Fruit fly (Drosophila melanogaster) whole organism, embryonic: ENCODE data around the gene KdelR.

Experiments
- Ada2b ChIP-seq: fragments of 200-800 bp; sonication (Bioruptor generic); IDR thresholded peaks from 2 replicates; pipeline ENCODE4 v1.3.6; 2022; ENCODE audit warnings: missing biosample characterization, missing genetic modification characterization
- Atf3 ChIP-seq: fragments of 200-800 bp; sonication (Bioruptor generic); optimal IDR thresholded peaks from 3 replicates; lab custom pipeline; 2016; ENCODE audit warnings: missing biosample characterization, missing genetic modification characterization
- Atf6 ChIP-seq: fragments of 200-800 bp; sonication (Bioruptor generic); IDR thresholded peaks from 2 replicates; pipeline ENCODE4 v1.3.6; 2022; ENCODE audit warnings: missing biosample characterization, missing genetic modification characterization
- CG11560 ChIP-seq: fragments of 200-800 bp; sonication (Bioruptor generic); IDR thresholded peaks from 3 replicates; pipeline ENCODE4 v1.3.6; 2022; ENCODE audit warnings: missing biosample characterization, missing genetic modification characterization
- CG12659 ChIP-seq: fragments of 200-800 bp; sonication (Bioruptor generic); optimal IDR thresholded peaks from 3 replicates; lab custom pipeline; 2017; ENCODE audit warnings: mild to moderate bottlenecking, missing biosample characterization, missing genetic modification reagents, missing genetic modification characterization
- CG15011 ChIP-seq: fragments of 200-800 bp; sonication (Bioruptor generic); optimal IDR thresholded peaks from 3 replicates; lab custom pipeline; 2018; ENCODE audit warnings: missing biosample characterization, mild to moderate bottlenecking, missing genetic modification characterization
- CG1529 ChIP-seq: fragments of 200-800 bp; sonication (Bioruptor generic); optimal IDR thresholded peaks from 3 replicates; lab custom pipeline; 2018; ENCODE audit warnings: missing biosample characterization, missing genetic modification characterization
- CG18764 ChIP-seq: fragments of 200-800 bp; sonication (Bioruptor generic); optimal IDR thresholded peaks from 3 replicates; lab custom pipeline; 2016; ENCODE audit warnings: missing biosample characterization, missing genetic modification characterization
- CG34422 ChIP-seq: fragments of 200-800 bp; sonication (Bioruptor generic); IDR thresholded peaks from 3 replicates; pipeline ENCODE4 v1.3.6; 2022; ENCODE audit warnings: missing biosample characterization, missing genetic modification characterization
- CG42726 ChIP-seq: fragments of 200-800 bp; sonication (Bioruptor generic); IDR thresholded peaks from 2 replicates; pipeline ENCODE4 v1.3.6; 2022; ENCODE audit warnings: missing biosample characterization, missing genetic modification characterization; ENCODE audit not compliant: partially characterized antibody
- CG6254 ChIP-seq: fragments of 200-800 bp; sonication (Bioruptor generic); optimal IDR thresholded peaks from 3 replicates; lab custom pipeline; 2017; ENCODE audit warnings: mild to moderate bottlenecking, missing biosample characterization, missing genetic modification reagents, missing genetic modification characterization
- CG9215 ChIP-seq: fragments of 200-800 bp; sonication (Bioruptor generic); IDR thresholded peaks from 2 replicates; pipeline ENCODE4 v1.3.6; 2022; ENCODE audit warnings: missing biosample characterization, missing genetic modification characterization
- CoRest ChIP-seq: fragments of 200-800 bp; sonication (Bioruptor generic); optimal IDR thresholded peaks from 3 replicates; lab custom pipeline; 2018; ENCODE audit warnings: missing biosample characterization, mild to moderate bottlenecking, missing genetic modification characterization, moderate library complexity
- D19B ChIP-seq: fragments of 200-800 bp; sonication (Bioruptor generic); optimal IDR thresholded peaks from 2 replicates; lab custom pipeline; 2017; ENCODE audit warnings: missing biosample characterization, mild to moderate bottlenecking, missing genetic modification characterization
- Dad ChIP-seq: fragments of 200-800 bp; sonication (Bioruptor generic); optimal IDR thresholded peaks from 3 replicates; lab custom pipeline; 2016; ENCODE audit warnings: missing biosample characterization, missing genetic modification characterization
- Deaf1 ChIP-seq: fragments of 200-800 bp; optimal IDR thresholded peaks from 3 replicates; lab custom pipeline; 2019; ENCODE audit warnings: missing biosample characterization, mild to moderate bottlenecking, missing genetic modification characterization, moderate library complexity
- Dip2 ChIP-seq: fragments of 200-800 bp; sonication (Bioruptor generic); IDR thresholded peaks from 2 replicates; pipeline ENCODE4 v1.3.6; 2022; ENCODE audit warnings: missing biosample characterization, missing genetic modification characterization
- Dll ChIP-seq: fragments of 200-800 bp; sonication (Bioruptor generic); IDR thresholded peaks from 4 replicates; pipeline ENCODE4 v1.3.6; 2022; ENCODE audit warnings: missing biosample characterization, missing genetic modification characterization; ENCODE audit not compliant: partially characterized antibody
- Dp ChIP-seq: fragments of 200-800 bp; sonication (Bioruptor generic); optimal IDR thresholded peaks from 2 replicates; lab custom pipeline; 2018; ENCODE audit warnings: missing biosample characterization, mild to moderate bottlenecking, missing genetic modification characterization, moderate library complexity
- ERR ChIP-seq: fragments of 200-800 bp; sonication (Bioruptor generic); optimal IDR thresholded peaks from 2 replicates; lab custom pipeline; 2016; ENCODE audit warnings: missing biosample characterization, missing genetic modification characterization
- Eip74EF ChIP-seq, 2 experiments: fragments of 200-800 bp in 1 of 2; fragments of >200 bp in 1 of 2; sonication (Bioruptor generic) in 1 of 2; optimal IDR thresholded peaks; 2 replicates each; lab custom pipeline; 2017 to 2019; ENCODE audit warnings: missing biosample characterization in 2 of 2, missing genetic modification characterization in 2 of 2, mild to moderate bottlenecking in 1 of 2, moderate library complexity in 1 of 2
- Elba2 ChIP-seq: fragments of 200-800 bp; sonication (Bioruptor generic); optimal IDR thresholded peaks from 3 replicates; lab custom pipeline; 2016; ENCODE audit warnings: missing biosample characterization, missing genetic modification characterization
- HLH3B ChIP-seq: fragments of 200-800 bp; sonication (Bioruptor generic); IDR thresholded peaks from 2 replicates; pipeline ENCODE4 v1.3.6; 2022; ENCODE audit warnings: missing biosample characterization, missing genetic modification characterization
- Hr3 ChIP-seq: fragments of 200-800 bp; sonication (Bioruptor generic); optimal IDR thresholded peaks from 3 replicates; lab custom pipeline; 2016; ENCODE audit warnings: missing biosample characterization, missing genetic modification characterization
- Nf-YC ChIP-seq: fragments of 200-800 bp; optimal IDR thresholded peaks from 3 replicates; lab custom pipeline; 2019; ENCODE audit warnings: missing biosample characterization, mild to moderate bottlenecking, missing genetic modification characterization, moderate library complexity
- NfI ChIP-seq: fragments of 200-800 bp; sonication (Bioruptor generic); optimal IDR thresholded peaks from 3 replicates; lab custom pipeline; 2018; ENCODE audit warnings: missing biosample characterization, mild to moderate bottlenecking, missing genetic modification characterization, moderate library complexity
- Scr ChIP-seq: fragments of 200-800 bp; sonication (Bioruptor generic); IDR thresholded peaks from 2 replicates; pipeline ENCODE4 v1.3.6; 2022; ENCODE audit warnings: missing biosample characterization, missing genetic modification characterization; ENCODE audit not compliant: partially characterized antibody
- Sin3A ChIP-seq: fragments of >200 bp; optimal IDR thresholded peaks from 2 replicates; lab custom pipeline; 2018
- Sox100B ChIP-seq: fragments of 200-800 bp; sonication (Bioruptor generic); optimal IDR thresholded peaks from 3 replicates; lab custom pipeline; 2018; ENCODE audit warnings: missing biosample characterization, mild to moderate bottlenecking, missing genetic modification characterization
- Sry-β ChIP-seq: fragments of 200-800 bp; sonication (Bioruptor generic); optimal IDR thresholded peaks from 2 replicates; lab custom pipeline; 2018; ENCODE audit warnings: missing biosample characterization, mild to moderate bottlenecking, missing genetic modification characterization, moderate library complexity
- Usf ChIP-seq: fragments of 200-800 bp; sonication (Bioruptor generic); optimal IDR thresholded peaks from 2 replicates; lab custom pipeline; 2017; ENCODE audit warnings: missing genotype, missing biosample characterization, missing genetic modification characterization
- bcd ChIP-seq: fragments of 200-800 bp; sonication (Bioruptor generic); optimal IDR thresholded peaks from 2 replicates; lab custom pipeline; 2017; ENCODE audit warnings: missing biosample characterization, mild to moderate bottlenecking, missing genetic modification characterization
- cg ChIP-seq: fragments of 200-800 bp; sonication (Bioruptor generic); optimal IDR thresholded peaks from 3 replicates; lab custom pipeline; 2019; ENCODE audit warnings: missing biosample characterization, mild to moderate bottlenecking, missing genetic modification characterization, moderate library complexity
- chm ChIP-seq: fragments of 200-800 bp; sonication (Bioruptor generic); IDR thresholded peaks from 2 replicates; pipeline ENCODE4 v1.3.6; 2022; ENCODE audit warnings: missing biosample characterization, missing genetic modification characterization
- croc ChIP-seq: fragments of 200-800 bp; sonication (Bioruptor generic); conservative IDR thresholded peaks from 3 replicates; pipeline ENCODE4 v1.3.6; 2022; ENCODE audit warnings: missing biosample characterization, missing genetic modification characterization
- crp ChIP-seq, 2 experiments: fragments of 200-800 bp; sonication (Bioruptor generic); optimal IDR thresholded peaks; 2 replicates in 1 of 2; 3 replicates in 1 of 2; lab custom pipeline; 2017; ENCODE audit warnings: missing biosample characterization in 2 of 2, missing genetic modification characterization in 2 of 2, mild to moderate bottlenecking in 1 of 2, moderate library complexity in 1 of 2
- dm ChIP-seq: fragments of 200-800 bp; sonication (Bioruptor generic); optimal IDR thresholded peaks from 3 replicates; lab custom pipeline; 2016; ENCODE audit warnings: missing biosample characterization, missing genetic modification characterization
- en ChIP-seq: fragments of 200-800 bp; sonication (Bioruptor generic); optimal IDR thresholded peaks from 2 replicates; lab custom pipeline; 2016; ENCODE audit warnings: missing biosample characterization, missing genetic modification characterization
- gcm2 ChIP-seq: fragments of 200-800 bp; sonication (Bioruptor generic); optimal IDR thresholded peaks from 2 replicates; lab custom pipeline; 2016; ENCODE audit warnings: missing biosample characterization, missing genetic modification characterization
- grn ChIP-seq: fragments of 200-800 bp; sonication (Bioruptor generic); optimal IDR thresholded peaks from 3 replicates; lab custom pipeline; 2017; ENCODE audit warnings: missing biosample characterization, missing genetic modification characterization
- hb ChIP-seq: fragments of 200-800 bp; sonication (Bioruptor generic); IDR thresholded peaks from 3 replicates; pipeline ENCODE4 v1.3.6; 2022; ENCODE audit warnings: missing biosample characterization, missing genetic modification characterization; ENCODE audit not compliant: partially characterized antibody
- her ChIP-seq: fragments of 200-800 bp; sonication (Bioruptor generic); optimal IDR thresholded peaks from 2 replicates; lab custom pipeline; 2016; ENCODE audit warnings: missing biosample characterization, missing genetic modification characterization
- hth ChIP-seq: fragments of >200 bp; optimal IDR thresholded peaks from 2 replicates; lab custom pipeline; 2017; ENCODE audit warnings: inconsistent platforms
- insv ChIP-seq, 2 experiments: fragments of 200-800 bp; sonication (Bioruptor generic); optimal IDR thresholded peaks; 3 replicates each; lab custom pipeline; 2016 to 2018; ENCODE audit warnings: missing biosample characterization in 2 of 2, missing genetic modification characterization in 2 of 2
- peb ChIP-seq: fragments of 200-800 bp; sonication (Bioruptor generic); IDR thresholded peaks from 2 replicates; pipeline ENCODE4 v1.3.6; 2022; ENCODE audit warnings: missing biosample characterization, missing genetic modification characterization
- sd ChIP-seq: fragments of 200-800 bp; sonication (Bioruptor generic); optimal IDR thresholded peaks from 3 replicates; lab custom pipeline; 2018; ENCODE audit warnings: missing biosample characterization, mild to moderate bottlenecking, missing genetic modification characterization, moderate library complexity
- sens-2 ChIP-seq: fragments of 200-800 bp; sonication (Bioruptor generic); IDR thresholded peaks from 2 replicates; pipeline ENCODE4 v1.3.6; 2022; ENCODE audit warnings: missing biosample characterization, missing genetic modification characterization
- stc ChIP-seq: fragments of 200-800 bp; sonication (Bioruptor generic); IDR thresholded peaks from 2 replicates; pipeline ENCODE4 v1.3.6; 2022; ENCODE audit warnings: missing biosample characterization, missing genetic modification characterization
- tgo ChIP-seq: fragments of 200-800 bp; sonication (Bioruptor generic); IDR thresholded peaks from 3 replicates; pipeline ENCODE4 v1.3.6; 2022; ENCODE audit warnings: missing biosample characterization, missing genetic modification characterization
- z ChIP-seq: fragments of 200-800 bp; sonication (Bioruptor generic); IDR thresholded peaks from 3 replicates; pipeline ENCODE4 v1.3.6; 2022; ENCODE audit warnings: missing biosample characterization, missing genetic modification characterization

KdelR gene

DNA sequence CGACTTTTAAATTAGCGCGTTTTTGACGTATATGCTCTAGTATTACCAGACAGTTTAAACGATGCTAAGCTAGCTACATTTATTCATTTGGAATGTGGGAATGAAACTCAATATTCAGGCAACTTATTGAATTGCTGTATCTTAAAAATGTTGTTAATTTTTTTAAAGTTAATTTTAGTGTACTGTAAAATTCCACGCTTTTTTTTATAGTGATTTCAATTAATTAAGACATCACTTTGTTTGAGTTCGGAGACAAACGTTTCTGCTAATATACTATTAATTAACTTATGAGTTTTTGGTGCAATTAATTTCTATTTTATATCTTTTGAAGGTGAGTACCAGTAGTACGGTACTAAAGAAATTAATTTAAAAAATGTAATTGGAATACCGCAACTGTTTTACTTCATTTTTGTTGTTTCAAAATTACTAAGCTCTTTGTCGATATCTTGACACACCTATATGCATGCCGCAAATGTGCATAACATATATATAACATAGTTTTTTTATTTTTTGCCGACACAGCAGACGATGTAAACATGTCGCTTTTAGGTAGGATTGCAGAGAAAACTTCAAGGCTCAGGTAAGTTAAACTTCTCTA is 40.4 kb upstream of the KdelR start, which contains the start of the genes Cdk1 and mRpS7 (continued):
- TF ChIP-seq stc (GFP tag; lab: Robert Waterston, UW) (peak; percentile 15; the same call in 1 of the 2 replicates), Scr (no peak), her (GFP tag; lab: Kevin White, UChicago) (no peak), CoRest (peak; percentile 90), insv (GFP tag; optimal IDR thresholded peaks at IDR 0.05; lab: Kevin White, UChicago) (no peak), hth (lab: Kevin White, UChicago) (no peak), CG34422 (GFP tag; lab: Robert Waterston, UW) (peak; percentile 34; the same call in 2 of the 3 replicates), cg (GFP tag; lab: Kevin White, UChicago) (no peak), Elba2 (peak; percentile 29), bcd (GFP tag; lab: Kevin White, UChicago) (peak; percentile 71), Ada2b (GFP tag; lab: Robert Waterston, UW) (peak; percentile 50; the same call in 1 of the 2 replicates), Usf (peak; percentile 40), croc (peak; percentile 57), D19B (GFP tag; lab: Kevin White, UChicago) (peak; percentile 59), Deaf1 (tag; lab: Kevin White, UChicago) (peak; percentile 39), Dp (peak; percentile 74), Atf6 (GFP tag; lab: Robert Waterston, UW) (peak; percentile 79), en (GFP tag; lab: Kevin White, UChicago) (no peak), tgo (GFP tag; lab: Robert Waterston, UW) (peak; percentile 61), CG18764 (no peak), dm (GFP tag; lab: Kevin White, UChicago) (peak; percentile 43), ERR (GFP tag; lab: Kevin White, UChicago) (no peak), Dip2 (GFP tag; lab: Robert Waterston, UW) (no peak), CG6254 (GFP tag; lab: Kevin White, UChicago) (peak; percentile 38), grn (GFP tag; lab: Kevin White, UChicago) (no peak), Sry-β (GFP tag; lab: Kevin White, UChicago) (no peak), gcm2 (GFP tag; lab: Kevin White, UChicago) (peak; percentile 13), CG42726 (GFP tag; lab: Robert Waterston, UW) (no peak), Sin3A (lab: Kevin White, UChicago) (no peak), sens-2 (GFP tag; lab: Robert Waterston, UW) (0 out of 2 replicates have a peak, but pooled peaks have one; percentile 20), peb (GFP tag; lab: Robert Waterston, UW) (no peak), CG9215 (GFP tag; lab: Robert Waterston, UW) (no peak), CG11560 (tag; lab: Robert Waterston, UW) (no peak), crp (GFP tag; optimal IDR thresholded peaks at IDR 0.05; lab: Kevin White, UChicago) (peak in 1 of 2 experiments; percentile 35), CG1529 (GFP tag; lab: Kevin White, UChicago) (peak; percentile 45), CG15011 (GFP tag; lab: Kevin White, UChicago) (peak; percentile 41), Sox100B (GFP tag; lab: Kevin White, UChicago) (peak; percentile 76), NfI (GFP tag; lab: Kevin White, UChicago) (peak; percentile 76), Atf3 (peak; percentile 68), z (GFP tag; lab: Robert Waterston, UW) (no peak), Eip74EF (GFP tag; optimal IDR thresholded peaks at IDR 0.05; lab: Kevin White, UChicago) (peak in 1 of 2 experiments; percentile 38), Hr3 (GFP tag; lab: Kevin White, UChicago) (peak; percentile 80), sd (peak; percentile 59), chm (peak; percentile 68), CG12659 (GFP tag; lab: Kevin White, UChicago) (peak; percentile 76), Dad (GFP tag; lab: Kevin White, UChicago) (peak; percentile 21), Dll (no peak), hb (GFP tag; lab: Robert Waterston, UW) (no peak), HLH3B (GFP tag; lab: Robert Waterston, UW) (no peak), Nf-YC (tag; lab: Kevin White, UChicago) (peak; percentile 59)
